Worm (Caenorhabditis elegans) whole organism, dauer: ENCODE measurements around the gene C34C12.12.

Experiments used
- unc-62 ChIP-seq: sonication (generic microtip); optimal IDR thresholded peaks from 2 replicates; lab custom pipeline; 2017; ENCODE audit warnings: missing biosample characterization, missing genetic modification reagents, missing genetic modification characterization

The C34C12.12 gene

ce11 chrIII:3452563-3453210, at the start of gene C34C12.12, which contains the start of gene K01A11.3:
TSS of gene C34C12.12 (plus strand) at chrIII:3453194.
TSS of gene K01A11.3 (minus strand) at chrIII:3452613.
- no peak for TF ChIP-seq unc-62 (GFP tag; lab: Kevin White, UChicago)

ce11 chrIII:3404354-3404913, 48.6 kb upstream of the C34C12.12 start, which contains the start of the genes npp-9 and F59A2.5:
TSS of gene npp-9 (minus strand) at chrIII:3404479.
TSS of gene F59A2.5 (plus strand) at chrIII:3404863.
- no peak for TF ChIP-seq unc-62 (GFP tag; lab: Kevin White, UChicago)

ce11 chrIII:3405535-3405934, 47.5 kb upstream of the C34C12.12 start, which contains the start of gene golg-4:
TSS of gene golg-4 (plus strand) at chrIII:3405568.
- TF ChIP-seq unc-62 (GFP tag; lab: Kevin White, UChicago): no peak

ce11 chrIII:3413437-3413836, 39.6 kb upstream of the C34C12.12 start:
- no peak for TF ChIP-seq unc-62 (GFP tag; lab: Kevin White, UChicago)

ce11 chrIII:3414412-3414811, 38.6 kb upstream of the C34C12.12 start:
- no peak for TF ChIP-seq unc-62 (GFP tag; lab: Kevin White, UChicago)

ce11 chrIII:3417453-3417852, 35.5 kb upstream of the C34C12.12 start:
- TF ChIP-seq unc-62 (GFP tag; lab: Kevin White, UChicago): no peak

- TF ChIP-seq unc-62 (GFP tag; lab: Kevin White, UChicago): no peak
Measured at ce11 chrIII:3418906-3419305, 34.1 kb upstream of the C34C12.12 start.

ce11 chrIII:3423924-3424323, 29.1 kb upstream of the C34C12.12 start:
- TF ChIP-seq unc-62 (GFP tag; lab: Kevin White, UChicago): no peak

- TF ChIP-seq unc-62 (GFP tag; lab: Kevin White, UChicago): no peak
Measured at ce11 chrIII:3425438-3425837, 27.6 kb upstream of the C34C12.12 start, which contains the start of gene metl-18. TSS of gene metl-18 (plus strand) at chrIII:3425738.

ce11 chrIII:3426741-3427140, 26.3 kb upstream of the C34C12.12 start:
- no peak for TF ChIP-seq unc-62 (GFP tag; lab: Kevin White, UChicago)

- no peak for TF ChIP-seq unc-62 (GFP tag; lab: Kevin White, UChicago)
Measured at ce11 chrIII:3428574-3428973, 24.4 kb upstream of the C34C12.12 start.

- TF ChIP-seq unc-62 (GFP tag; lab: Kevin White, UChicago): no peak
Measured at ce11 chrIII:3429761-3430160, 23.2 kb upstream of the C34C12.12 start.

- no peak for TF ChIP-seq unc-62 (GFP tag; lab: Kevin White, UChicago)
Measured at ce11 chrIII:3430667-3431066, 22.3 kb upstream of the C34C12.12 start.

- TF ChIP-seq unc-62 (GFP tag; lab: Kevin White, UChicago): no peak
Measured at ce11 chrIII:3431385-3431784, 21.6 kb upstream of the C34C12.12 start, which contains the start of gene K01A11.1. TSS of gene K01A11.1 (minus strand) at chrIII:3431485.

- TF ChIP-seq unc-62 (GFP tag; lab: Kevin White, UChicago): no peak
Measured at ce11 chrIII:3435152-3435551, 17.8 kb upstream of the C34C12.12 start.

ce11 chrIII:3437139-3437538, 15.9 kb upstream of the C34C12.12 start:
- TF ChIP-seq unc-62 (GFP tag; lab: Kevin White, UChicago): no peak

ce11 chrIII:3444139-3444538, 8.9 kb upstream of the C34C12.12 start, which contains the start of gene spe-41:
TSS of gene spe-41 (minus strand) at chrIII:3444210.
- no peak for TF ChIP-seq unc-62 (GFP tag; lab: Kevin White, UChicago)
